Worm (Caenorhabditis elegans): ENCODE results near the gene Y38F2AR.3.

Gene Y38F2AR.3

ce11 chrIV:2398317-2398716, 14.5 kb downstream of the Y38F2AR.3 start:
- TF ChIP-seq ham-2 (GFP tag; optimal IDR thresholded peaks at IDR 0.05), result peak; percentile 18
- no peak for TF ChIP-seq lsy-2 (tag; optimal IDR thresholded peaks at IDR 0.05)

DNA sequence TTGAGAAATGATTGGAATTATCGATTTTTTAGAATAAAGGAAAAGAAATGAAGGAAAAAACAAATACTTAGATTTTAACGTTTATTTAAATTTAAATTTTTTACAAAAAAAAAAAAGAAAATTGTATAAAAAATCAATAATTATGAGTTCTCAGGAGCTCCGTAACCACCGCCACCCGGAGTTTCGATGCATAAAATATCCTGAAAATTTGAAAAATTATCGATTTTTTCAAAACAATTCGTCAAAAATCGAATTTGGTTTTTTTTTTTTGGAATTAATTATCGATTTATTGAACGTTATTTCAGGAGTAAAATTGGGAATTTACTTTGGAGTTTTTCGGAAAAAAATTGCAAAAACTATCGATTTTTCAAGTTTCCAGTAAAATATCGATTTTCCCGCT, 15.6 kb downstream of the Y38F2AR.3 start, which contains the start of gene Y38F2AR.10:
TSS of gene Y38F2AR.10 (minus strand) at position 101 of the 400 bp plus-strand sequence.
- no peak for TF ChIP-seq mep-1 (tag; optimal IDR thresholded peaks at IDR 0.05)
- no peak for TF ChIP-seq nhr-2 (tag; optimal IDR thresholded peaks at IDR 0.05)

DNA sequence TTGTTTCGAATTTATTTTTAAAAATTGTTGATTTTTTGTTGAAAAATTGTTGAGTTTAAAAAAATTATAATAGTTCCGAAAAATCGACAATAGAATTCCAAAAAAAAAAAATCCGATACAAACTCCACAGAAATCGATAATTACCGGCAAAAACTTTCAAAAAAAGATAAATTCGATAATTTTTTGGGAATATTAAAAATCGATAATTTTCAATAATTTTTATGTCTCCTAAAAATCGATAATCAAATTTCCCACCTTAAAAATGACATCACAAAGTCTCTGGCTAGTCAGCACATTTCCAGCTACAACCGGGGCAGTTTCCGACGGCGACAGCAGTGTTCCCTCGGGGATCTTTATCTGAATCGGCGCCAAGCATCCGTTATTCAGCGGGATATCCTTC, 16.8 kb downstream of the Y38F2AR.3 start:
- TF ChIP-seq ham-2 (GFP tag; optimal IDR thresholded peaks at IDR 0.05), result no peak
- TF ChIP-seq nhr-28 (tag; optimal IDR thresholded peaks at IDR 0.05), result no peak
- no peak for TF ChIP-seq flh-1 (GFP tag; optimal IDR thresholded peaks at IDR 0.05)
- no peak for TF ChIP-seq sptf-1 (tag; optimal IDR thresholded peaks at IDR 0.05)
- no peak for TF ChIP-seq zip-8 (tag; optimal IDR thresholded peaks at IDR 0.05)
- no peak for TF ChIP-seq nhr-12 (tag; optimal IDR thresholded peaks at IDR 0.05)
- TF ChIP-seq hlh-1 (tag; optimal IDR thresholded peaks at IDR 0.05), result no peak
- TF ChIP-seq cnd-1 (tag; optimal IDR thresholded peaks at IDR 0.05), result no peak
- no peak for TF ChIP-seq tbx-8 (GFP tag; optimal IDR thresholded peaks at IDR 0.05)
- no peak for TF ChIP-seq lin-32 (GFP tag; optimal IDR thresholded peaks at IDR 0.05)
- no peak for TF ChIP-seq drap-1 (GFP tag; optimal IDR thresholded peaks at IDR 0.05)
- no peak for TF ChIP-seq ces-1 (GFP tag; optimal IDR thresholded peaks at IDR 0.05)
- TF ChIP-seq blmp-1 (tag; optimal IDR thresholded peaks at IDR 0.05), result no peak
- TF ChIP-seq mab-5 (tag; optimal IDR thresholded peaks at IDR 0.05), result no peak
- TF ChIP-seq lin-13 (tag; optimal IDR thresholded peaks at IDR 0.05), result no peak
- no peak for TF ChIP-seq ztf-11 (tag; optimal IDR thresholded peaks at IDR 0.05)
- no peak for TF ChIP-seq unc-39 (tag; optimal IDR thresholded peaks at IDR 0.05)
- TF ChIP-seq ceh-83 (GFP tag; optimal IDR thresholded peaks at IDR 0.05), result no peak
- TF ChIP-seq nhr-237 (tag; optimal IDR thresholded peaks at IDR 0.05), result no peak
- no peak for TF ChIP-seq snpc-4 (tag; optimal IDR thresholded peaks at IDR 0.05)

DNA sequence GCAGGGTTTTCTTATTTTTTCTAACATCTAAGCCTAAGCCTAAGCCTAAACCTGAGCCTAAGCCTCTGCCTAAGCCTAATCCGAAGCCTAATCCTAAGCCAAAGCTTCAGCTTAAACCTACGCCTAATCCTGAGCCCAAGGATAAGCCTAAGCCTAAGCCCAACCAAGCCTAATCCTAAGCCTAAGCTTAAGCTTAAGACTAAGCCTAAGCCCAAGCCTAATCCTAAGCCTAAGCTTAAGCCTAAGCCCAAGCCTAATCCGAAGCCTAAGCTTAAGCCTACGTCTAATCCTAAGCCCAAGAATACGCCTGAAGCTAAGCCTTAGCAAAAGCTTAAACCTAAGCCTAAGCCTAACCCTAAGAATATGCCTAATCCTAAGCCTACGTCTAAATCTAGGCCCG, 19.6 kb downstream of the Y38F2AR.3 start:
- TF ChIP-seq hlh-1 (tag; optimal IDR thresholded peaks at IDR 0.05) (no peak), nhr-12 (tag; optimal IDR thresholded peaks at IDR 0.05) (no peak)

ce11 chrIV:2407704-2408103, 23.9 kb downstream of the Y38F2AR.3 start:
- TF ChIP-seq lsy-2 (tag; optimal IDR thresholded peaks at IDR 0.05) (no peak), pha-4 (tag; optimal IDR thresholded peaks at IDR 0.05) (no peak)

- TF ChIP-seq ham-2 (GFP tag; optimal IDR thresholded peaks at IDR 0.05) (peak; percentile 96), sptf-1 (tag; optimal IDR thresholded peaks at IDR 0.05) (peak; percentile 96), blmp-1 (tag; optimal IDR thresholded peaks at IDR 0.05) (no peak), tbx-8 (GFP tag; optimal IDR thresholded peaks at IDR 0.05) (peak; percentile 80), ceh-39 (tag; optimal IDR thresholded peaks at IDR 0.05) (peak; percentile 34), lsy-2 (tag; optimal IDR thresholded peaks at IDR 0.05) (peak; percentile 65), unc-120 (tag; optimal IDR thresholded peaks at IDR 0.05; ENCODE audit: poor library complexity, severe bottlenecking) (peak; percentile 83), ztf-11 (tag; optimal IDR thresholded peaks at IDR 0.05) (peak; percentile 79), nhr-2 (tag; optimal IDR thresholded peaks at IDR 0.05) (no peak), hlh-1 (tag; optimal IDR thresholded peaks at IDR 0.05) (peak; percentile 95), zip-8 (tag; optimal IDR thresholded peaks at IDR 0.05) (no peak), ceh-83 (GFP tag; optimal IDR thresholded peaks at IDR 0.05) (peak; percentile 95), lin-32 (GFP tag; optimal IDR thresholded peaks at IDR 0.05) (peak; percentile 98), mab-5 (tag; optimal IDR thresholded peaks at IDR 0.05) (peak; percentile 63), mep-1 (tag; optimal IDR thresholded peaks at IDR 0.05) (peak; percentile 72), M03D4.4 (tag; optimal IDR thresholded peaks at IDR 0.05) (peak; percentile 95), bed-3 (GFP tag; optimal IDR thresholded peaks at IDR 0.05) (peak; percentile 75), snpc-4 (tag; optimal IDR thresholded peaks at IDR 0.05) (no peak), nhr-12 (tag; optimal IDR thresholded peaks at IDR 0.05) (peak; percentile 46), unc-39 (tag; optimal IDR thresholded peaks at IDR 0.05) (no peak), pha-4 (tag; optimal IDR thresholded peaks at IDR 0.05) (peak; percentile 42), ceh-43 (GFP tag; optimal IDR thresholded peaks at IDR 0.05) (peak; percentile 89), drap-1 (GFP tag; optimal IDR thresholded peaks at IDR 0.05) (peak; percentile 95), flh-1 (GFP tag; optimal IDR thresholded peaks at IDR 0.05) (peak; percentile 73), lin-13 (tag; optimal IDR thresholded peaks at IDR 0.05) (peak; percentile 61), nhr-237 (tag; optimal IDR thresholded peaks at IDR 0.05) (peak; percentile 51), unc-62 (GFP tag; optimal IDR thresholded peaks at IDR 0.05) (peak; percentile 65), elt-3 (tag; optimal IDR thresholded peaks at IDR 0.05) (no peak), cnd-1 (tag; optimal IDR thresholded peaks at IDR 0.05) (peak; percentile 97), mls-2 (tag; optimal IDR thresholded peaks at IDR 0.05) (peak; percentile 95), elt-1 (tag; optimal IDR thresholded peaks at IDR 0.05; ENCODE audit: borderline replicate concordance, insufficient read depth) (no peak), nhr-28 (tag; optimal IDR thresholded peaks at IDR 0.05) (peak; percentile 46), ces-1 (GFP tag; optimal IDR thresholded peaks at IDR 0.05) (peak; percentile 40), sem-2 (GFP tag; optimal IDR thresholded peaks at IDR 0.05) (peak; percentile 90), nhr-76 (tag; optimal IDR thresholded peaks at IDR 0.05) (no peak)
Measured at ce11 chrIV:2408437-2408836, 24.6 kb downstream of the Y38F2AR.3 start.

All from whole organism, mixed stage, embryonic.